Worm (Caenorhabditis elegans) whole organism, late embryonic: ENCODE results near the gene ZK546.5.
"Not testable (repeated sequence)": the region's sequence is repeated elsewhere in the genome, so short reads cannot be mapped to it uniquely, and the experiment has no call there.

Experiments used
- C38D4.7 ChIP-seq: fragments of 200-800 bp; sonication (Bioruptor generic); optimal IDR thresholded peaks from 2 replicates; lab custom pipeline; 2018; ENCODE audit warnings: mild to moderate bottlenecking, missing genetic modification characterization, moderate library complexity, missing compliant biosample characterization
- F13H6.1 ChIP-seq: sonication (generic microtip); optimal IDR thresholded peaks from 2 replicates; lab custom pipeline; 2016; ENCODE audit warnings: missing genetic modification characterization, missing compliant biosample characterization
- K02D7.2 ChIP-seq: sonication (generic microtip); optimal IDR thresholded peaks from 2 replicates; lab custom pipeline; 2017; ENCODE audit warnings: mild to moderate bottlenecking, missing genetic modification characterization, missing compliant biosample characterization
- Y22D7AL.16 ChIP-seq: sonication (generic microtip); optimal IDR thresholded peaks from 2 replicates; lab custom pipeline; 2016; ENCODE audit warnings: missing genetic modification characterization, missing compliant biosample characterization
- ama-1 ChIP-seq: fragments of 150-350 bp; optimal IDR thresholded peaks from 2 replicates; lab custom pipeline; 2014
- ceh-19 ChIP-seq: fragments of 200-800 bp; sonication (Bioruptor generic); optimal IDR thresholded peaks from 2 replicates; lab custom pipeline; 2018; ENCODE audit warnings: mild to moderate bottlenecking, missing genetic modification characterization, missing compliant biosample characterization
- ceh-24 ChIP-seq: sonication (generic microtip); optimal IDR thresholded peaks from 2 replicates; lab custom pipeline; 2016; ENCODE audit warnings: mild to moderate bottlenecking, missing genetic modification characterization, missing compliant biosample characterization
- ceh-48 ChIP-seq: sonication (generic microtip); optimal IDR thresholded peaks from 2 replicates; lab custom pipeline; 2016; ENCODE audit warnings: missing genetic modification characterization, inconsistent platforms, missing compliant biosample characterization
- ceh-6 ChIP-seq: fragments of 200-800 bp; sonication (Bioruptor generic); optimal IDR thresholded peaks from 2 replicates; lab custom pipeline; 2018; ENCODE audit warnings: mild to moderate bottlenecking, missing genetic modification characterization, missing compliant biosample characterization
- ceh-9 ChIP-seq: sonication (generic microtip); optimal IDR thresholded peaks from 2 replicates; lab custom pipeline; 2016; ENCODE audit warnings: mild to moderate bottlenecking, missing genetic modification characterization, inconsistent platforms, missing compliant biosample characterization
- dmd-4 ChIP-seq: sonication (generic microtip); optimal IDR thresholded peaks from 2 replicates; lab custom pipeline; 2016; ENCODE audit warnings: borderline replicate concordance, missing genetic modification characterization, missing compliant biosample characterization
- dve-1 ChIP-seq: sonication (generic microtip); optimal IDR thresholded peaks from 2 replicates; lab custom pipeline; 2017; ENCODE audit warnings: antibody characterized with exemption, mild to moderate bottlenecking, missing genetic modification characterization, missing compliant biosample characterization
- elt-2 ChIP-seq: sonication (generic microtip); optimal IDR thresholded peaks from 2 replicates; lab custom pipeline; 2016; ENCODE audit warnings: missing genetic modification reagents, missing genetic modification characterization, missing compliant biosample characterization
- ets-4 ChIP-seq: sonication (generic microtip); optimal IDR thresholded peaks from 2 replicates; lab custom pipeline; 2016; ENCODE audit warnings: missing genetic modification characterization, missing compliant biosample characterization
- eyg-1 ChIP-seq: sonication (generic microtip); optimal IDR thresholded peaks from 2 replicates; lab custom pipeline; 2016; ENCODE audit warnings: missing genotype, missing genetic modification characterization, missing compliant biosample characterization
- fax-1 ChIP-seq: sonication (generic microtip); optimal IDR thresholded peaks from 2 replicates; lab custom pipeline; 2016; ENCODE audit warnings: missing genotype, missing genetic modification characterization, missing compliant biosample characterization
- fkh-10 ChIP-seq: fragments of 150-350 bp; optimal IDR thresholded peaks from 2 replicates; lab custom pipeline; 2014; ENCODE audit warnings: missing biosample characterization, missing genetic modification reagents, missing genetic modification characterization
- gmeb-2 ChIP-seq: sonication (generic microtip); optimal IDR thresholded peaks from 2 replicates; lab custom pipeline; 2016; ENCODE audit warnings: missing genetic modification characterization, inconsistent platforms, missing compliant biosample characterization
- hlh-30 ChIP-seq: sonication (generic microtip); optimal IDR thresholded peaks from 2 replicates; lab custom pipeline; 2017; ENCODE audit warnings: antibody characterized with exemption, missing genetic modification characterization, missing compliant biosample characterization; ENCODE audit not compliant: insufficient read depth
- hlh-8 ChIP-seq: sonication (generic microtip); optimal IDR thresholded peaks from 2 replicates; lab custom pipeline; 2016; ENCODE audit warnings: missing genotype, missing genetic modification characterization, missing compliant biosample characterization
- lim-6 ChIP-seq: sonication (generic microtip); optimal IDR thresholded peaks from 2 replicates; lab custom pipeline; 2016; ENCODE audit warnings: missing genetic modification characterization, missing compliant biosample characterization
- madf-2 ChIP-seq: sonication (generic microtip); optimal IDR thresholded peaks from 2 replicates; lab custom pipeline; 2017; ENCODE audit warnings: missing genetic modification characterization, missing compliant biosample characterization
- nfya-1 ChIP-seq: sonication (generic microtip); optimal IDR thresholded peaks from 2 replicates; lab custom pipeline; 2017; ENCODE audit warnings: missing genetic modification characterization, mild to moderate bottlenecking, missing compliant biosample characterization, antibody characterized with exemption, moderate library complexity
- nhr-11 ChIP-seq: fragments of 150-350 bp; optimal IDR thresholded peaks from 2 replicates; lab custom pipeline; 2014; ENCODE audit warnings: missing biosample characterization, missing genetic modification characterization
- pag-3 ChIP-seq: sonication (generic microtip); optimal IDR thresholded peaks from 2 replicates; lab custom pipeline; 2016; ENCODE audit warnings: missing compliant biosample characterization, missing genetic modification characterization, borderline replicate concordance
- pax-1 ChIP-seq: fragments of 150-350 bp; optimal IDR thresholded peaks from 2 replicates; lab custom pipeline; 2014; ENCODE audit warnings: missing biosample characterization, missing genetic modification characterization
- pha-4 ChIP-seq: fragments of 150-350 bp; optimal IDR thresholded peaks from 2 replicates; lab custom pipeline; 2018; ENCODE audit warnings: missing biosample characterization, missing genetic modification reagents, missing genetic modification characterization
- ref-2 ChIP-seq: sonication (generic microtip); optimal IDR thresholded peaks from 2 replicates; lab custom pipeline; 2016; ENCODE audit warnings: missing genetic modification characterization, missing compliant biosample characterization
- rnt-1 ChIP-seq: sonication (generic microtip); optimal IDR thresholded peaks from 2 replicates; lab custom pipeline; 2016; ENCODE audit warnings: missing genetic modification characterization, missing compliant biosample characterization
- sdc-2 ChIP-seq: sonication (generic microtip); optimal IDR thresholded peaks from 2 replicates; lab custom pipeline; 2016; ENCODE audit warnings: missing genotype, missing genetic modification characterization, missing compliant biosample characterization
- sox-2 ChIP-seq: fragments of 200-800 bp; sonication (Bioruptor generic); IDR thresholded peaks from 2 replicates; pipeline ENCODE4 v1.3.6; 2022; ENCODE audit warnings: missing genetic modification reagents, missing genetic modification characterization, missing compliant biosample characterization
- syd-9 ChIP-seq: sonication (generic microtip); optimal IDR thresholded peaks from 2 replicates; lab custom pipeline; 2016; ENCODE audit warnings: mild to moderate bottlenecking, missing genetic modification characterization, moderate library complexity, missing compliant biosample characterization
- tbx-7 ChIP-seq: sonication (generic microtip); optimal IDR thresholded peaks from 2 replicates; lab custom pipeline; 2016; ENCODE audit warnings: missing genotype, missing genetic modification characterization, missing compliant biosample characterization
- ttx-3 ChIP-seq: sonication (generic microtip); optimal IDR thresholded peaks from 2 replicates; lab custom pipeline; 2016; ENCODE audit warnings: missing genetic modification reagents, missing genetic modification characterization, missing compliant biosample characterization
- unc-3 ChIP-seq, 2 experiments: fragments of 200-800 bp in 1 of 2; sonication (Bioruptor generic) in 1 of 2; sonication (generic microtip) in 1 of 2; conservative IDR thresholded peaks in 1 of 2; optimal IDR thresholded peaks in 1 of 2; 2 replicates each; pipeline versions ENCODE4 v1.3.6 to Lab custom; 2016 to 2022; ENCODE audit warnings: missing compliant biosample characterization in 2 of 2, missing genetic modification characterization in 2 of 2, missing genetic modification reagents in 1 of 2
- ztf-16 ChIP-seq: sonication (generic microtip); optimal IDR thresholded peaks from 2 replicates; lab custom pipeline; 2017; ENCODE audit warnings: missing genetic modification characterization, missing compliant biosample characterization

ZK546.5 gene

ce11 chrII:4915572-4915971 lies 20.0 kb upstream of the ZK546.5 start:
- TF ChIP-seq eyg-1 (tag; lab: Kevin White, UChicago) (no peak), nfya-1 (tag; lab: Kevin White, UChicago) (no peak), ceh-24 (tag; lab: Kevin White, UChicago) (no peak), ceh-19 (no peak), ceh-9 (tag; lab: Kevin White, UChicago) (no peak), ttx-3 (tag; lab: Kevin White, UChicago) (no peak), K02D7.2 (tag; lab: Kevin White, UChicago) (no peak), hlh-30 (tag; lab: Kevin White, UChicago) (no peak), ref-2 (tag; lab: Kevin White, UChicago) (no peak), pag-3 (tag; lab: Kevin White, UChicago) (no peak), Y22D7AL.16 (no peak), dve-1 (no peak), ama-1 (lab: Kevin White, UChicago) (no peak), F13H6.1 (tag; lab: Kevin White, UChicago) (no peak), ceh-6 (GFP tag; lab: Kevin White, UChicago) (no peak), lim-6 (tag; lab: Kevin White, UChicago) (no peak), rnt-1 (tag; lab: Kevin White, UChicago) (no peak)

DNA sequence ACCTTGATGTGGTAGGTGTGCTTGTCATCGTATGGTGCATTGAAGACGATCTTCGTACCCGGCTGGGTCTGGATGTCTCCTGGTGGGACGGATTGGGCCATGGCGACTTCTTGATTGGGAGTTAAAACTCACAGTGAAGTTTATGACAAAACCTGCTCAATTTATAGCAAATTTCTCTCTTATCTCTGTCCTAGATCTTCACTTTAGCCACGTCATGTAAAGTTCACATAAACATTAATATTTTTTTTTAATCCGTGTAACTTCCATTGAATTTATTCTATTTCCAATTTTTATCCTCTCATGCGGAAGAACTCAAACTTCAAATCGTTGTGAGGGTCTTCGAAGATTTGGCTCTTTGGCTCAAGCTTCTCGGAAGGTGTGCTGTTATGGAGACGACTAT lies 19.2 kb upstream of the ZK546.5 start, which contains the start of gene msp-31:
TSS of gene msp-31 (minus strand) at position 101 of the 400 bp plus-strand sequence.
- not testable (repeated sequence) for TF ChIP-seq ztf-16; ceh-48 (tag; lab: Kevin White, UChicago); fkh-10 (GFP tag; lab: Kevin White, UChicago)

ce11 chrII:4918501-4919021 lies 17.1 kb upstream of the ZK546.5 start:
- TF ChIP-seq pha-4 (tag; lab: Kevin White, UChicago) (no peak), ets-4 (tag; lab: Kevin White, UChicago) (no peak), tbx-7 (tag; lab: Kevin White, UChicago) (no peak), fax-1 (tag; lab: Kevin White, UChicago) (no peak), nhr-11 (no peak), dve-1 (no peak), ceh-48 (tag; lab: Kevin White, UChicago) (no peak), sdc-2 (no peak), pax-1 (tag; lab: Kevin White, UChicago) (no peak), dmd-4 (tag; lab: Kevin White, UChicago) (no peak), ama-1 (lab: Kevin White, UChicago) (no peak), madf-2 (tag; lab: Kevin White, UChicago) (no peak), ceh-6 (GFP tag; lab: Kevin White, UChicago) (no peak), sox-2 (GFP tag; lab: Robert Waterston, UW) (no peak), eyg-1 (tag; lab: Kevin White, UChicago) (no peak), hlh-8 (no peak), gmeb-2 (no peak), C38D4.7 (GFP tag; lab: Kevin White, UChicago) (no peak), unc-3 (GFP tag; conservative IDR thresholded peaks at IDR 0.05; lab: Robert Waterston, UW) (no peak), unc-3 (tag; optimal IDR thresholded peaks at IDR 0.05; lab: Kevin White, UChicago) (no peak), syd-9 (tag; lab: Kevin White, UChicago) (no peak)

ce11 chrII:4920608-4921007 lies 15.0 kb upstream of the ZK546.5 start:
- TF ChIP-seq ceh-48 (tag; lab: Kevin White, UChicago): no peak
- peak; percentile 83 for TF ChIP-seq elt-2
- TF ChIP-seq, all 69 proteins: peak for 1
